Worm (Caenorhabditis elegans) whole organism, mixed stage, embryonic: Measurements from ENCODE around the gene acs-5.
"Not testable (repeated sequence)": the region's sequence is repeated elsewhere in the genome, so short reads cannot be mapped to it uniquely, and the experiment has no call there.

Source experiments
- blmp-1 ChIP-seq: fragments of 150-350 bp; optimal IDR thresholded peaks from 2 replicates; lab custom pipeline; 2014; ENCODE audit warnings: missing biosample characterization, missing genetic modification characterization
- ceh-39 ChIP-seq: fragments of 150-350 bp; optimal IDR thresholded peaks from 2 replicates; lab custom pipeline; 2014; ENCODE audit warnings: missing biosample characterization, missing genetic modification characterization
- ceh-43 ChIP-seq: fragments of 200-800 bp; sonication (Bioruptor generic); optimal IDR thresholded peaks from 2 replicates; lab custom pipeline; 2018; ENCODE audit warnings: mild to moderate bottlenecking, missing genetic modification characterization, moderate library complexity, missing compliant biosample characterization
- ceh-83 ChIP-seq: fragments of 200-800 bp; sonication (Bioruptor generic); optimal IDR thresholded peaks from 2 replicates; lab custom pipeline; 2018; ENCODE audit warnings: mild to moderate bottlenecking, missing genetic modification characterization, missing compliant biosample characterization
- ces-1 ChIP-seq: fragments of 150-350 bp; optimal IDR thresholded peaks from 2 replicates; lab custom pipeline; 2014; ENCODE audit warnings: missing biosample characterization, missing genetic modification reagents, missing genetic modification characterization
- cnd-1 ChIP-seq: fragments of 200-800 bp; sonication (Bioruptor generic); optimal IDR thresholded peaks from 2 replicates; lab custom pipeline; 2018; ENCODE audit warnings: mild to moderate bottlenecking, missing genetic modification characterization, missing compliant biosample characterization
- drap-1 ChIP-seq: fragments of 200-800 bp; sonication (Bioruptor generic); optimal IDR thresholded peaks from 3 replicates; lab custom pipeline; 2018; ENCODE audit warnings: mild to moderate bottlenecking, missing genetic modification characterization, missing compliant biosample characterization
- ham-2 ChIP-seq: fragments of 200-800 bp; sonication (Bioruptor generic); optimal IDR thresholded peaks from 2 replicates; lab custom pipeline; 2018; ENCODE audit warnings: mild to moderate bottlenecking, missing genetic modification characterization, missing compliant biosample characterization
- hlh-1 ChIP-seq: fragments of 150-350 bp; optimal IDR thresholded peaks from 2 replicates; lab custom pipeline; 2014; ENCODE audit warnings: missing biosample characterization, missing genetic modification reagents, missing genetic modification characterization
- lin-13 ChIP-seq: fragments of 150-350 bp; optimal IDR thresholded peaks from 2 replicates; lab custom pipeline; 2014; ENCODE audit warnings: missing biosample characterization, missing genetic modification characterization
- mab-5 ChIP-seq: fragments of 150-350 bp; optimal IDR thresholded peaks from 2 replicates; lab custom pipeline; 2014; ENCODE audit warnings: missing biosample characterization, missing genetic modification characterization
- mep-1 ChIP-seq: fragments of 150-350 bp; optimal IDR thresholded peaks from 2 replicates; lab custom pipeline; 2017; ENCODE audit warnings: missing biosample characterization, missing genetic modification reagents, missing genetic modification characterization, inconsistent platforms
- mls-2 ChIP-seq: sonication (generic microtip); optimal IDR thresholded peaks from 2 replicates; lab custom pipeline; 2016; ENCODE audit warnings: mild to moderate bottlenecking, missing genetic modification characterization, moderate library complexity, missing compliant biosample characterization
- nhr-12 ChIP-seq: fragments of 150-350 bp; optimal IDR thresholded peaks from 2 replicates; lab custom pipeline; 2014; ENCODE audit warnings: missing biosample characterization, missing genetic modification characterization
- nhr-2 ChIP-seq: fragments of 150-350 bp; optimal IDR thresholded peaks from 2 replicates; lab custom pipeline; 2014; ENCODE audit warnings: missing biosample characterization, missing genetic modification characterization
- nhr-237 ChIP-seq: fragments of 150-350 bp; optimal IDR thresholded peaks from 2 replicates; lab custom pipeline; 2014; ENCODE audit warnings: missing biosample characterization, missing genetic modification characterization
- nhr-76 ChIP-seq: sonication (generic microtip); optimal IDR thresholded peaks from 2 replicates; lab custom pipeline; 2017; ENCODE audit warnings: missing biosample characterization, missing genetic modification characterization
- sem-2 ChIP-seq: fragments of 200-800 bp; sonication (Bioruptor generic); optimal IDR thresholded peaks from 2 replicates; lab custom pipeline; 2018; ENCODE audit warnings: mild to moderate bottlenecking, missing genetic modification characterization, missing compliant biosample characterization
- snpc-4 ChIP-seq: fragments of 150-350 bp; optimal IDR thresholded peaks from 2 replicates; lab custom pipeline; 2014; ENCODE audit warnings: missing biosample characterization, missing genetic modification characterization
- tbx-8 ChIP-seq: fragments of 200-800 bp; sonication (Bioruptor generic); optimal IDR thresholded peaks from 2 replicates; lab custom pipeline; 2018; ENCODE audit warnings: mild to moderate bottlenecking, missing genetic modification characterization, moderate library complexity, missing compliant biosample characterization
- unc-39 ChIP-seq: fragments of 150-350 bp; optimal IDR thresholded peaks from 2 replicates; lab custom pipeline; 2014; ENCODE audit warnings: missing biosample characterization, missing genetic modification characterization
- unc-62 ChIP-seq: fragments of 150-350 bp; optimal IDR thresholded peaks from 2 replicates; lab custom pipeline; 2014; ENCODE audit warnings: missing biosample characterization, missing genetic modification reagents, missing genetic modification characterization
- zip-8 ChIP-seq: fragments of 150-350 bp; optimal IDR thresholded peaks from 2 replicates; lab custom pipeline; 2014; ENCODE audit warnings: missing biosample characterization, missing genetic modification characterization
- ztf-11 ChIP-seq: fragments of 150-350 bp; optimal IDR thresholded peaks from 2 replicates; lab custom pipeline; 2014; ENCODE audit warnings: missing biosample characterization, missing genetic modification characterization

The acs-5 gene

ce11 chrIII:13502513-13502912 lies 40.8 kb downstream of the acs-5 start, which contains the start of gene T28A8.8:
Gene T28A8.8, plus strand, starts transcription at chrIII:13502813.
- TF ChIP-seq nhr-237 (tag; lab: Kevin White, UChicago) (no peak), drap-1 (GFP tag; lab: Kevin White, UChicago) (no peak), hlh-1 (tag; lab: Kevin White, UChicago) (no peak), nhr-76 (tag; lab: Kevin White, UChicago) (no peak), unc-39 (tag; lab: Kevin White, UChicago) (no peak), tbx-8 (no peak), unc-62 (no peak)

DNA sequence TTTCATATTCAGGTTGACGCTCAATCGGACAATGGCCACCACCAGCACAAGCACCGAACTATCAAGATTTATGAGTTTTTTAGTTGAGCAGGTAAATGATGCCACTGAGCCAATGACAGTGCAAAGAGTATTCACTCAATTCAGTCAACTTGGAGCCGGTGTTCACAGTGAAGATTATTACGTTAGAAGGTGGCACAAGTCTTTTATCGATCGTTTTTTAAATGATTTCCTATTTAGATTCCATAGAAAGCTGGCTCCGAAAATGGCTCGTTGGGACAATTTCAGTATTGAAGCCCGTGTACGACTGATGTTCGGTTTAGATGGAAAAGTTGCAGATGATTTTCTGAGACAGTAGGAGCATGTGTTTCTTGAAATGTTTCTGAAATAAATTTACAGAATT lies 41.7 kb downstream of the acs-5 start, which contains the start of gene T28A8.5:
Gene T28A8.5, plus strand, starts transcription at position 32 of the 400 bp plus-strand sequence.
- TF ChIP-seq tbx-8 (no peak), blmp-1 (no peak), ces-1 (GFP tag; lab: Kevin White, UChicago) (no peak), ham-2 (GFP tag; lab: Kevin White, UChicago) (no peak), ztf-11 (tag; lab: Kevin White, UChicago) (no peak), sem-2 (GFP tag; lab: Kevin White, UChicago) (no peak), snpc-4 (tag; lab: Kevin White, UChicago) (no peak), lin-13 (tag; lab: Kevin White, UChicago) (no peak), cnd-1 (tag; lab: Kevin White, UChicago) (no peak), ceh-39 (tag; lab: Kevin White, UChicago) (no peak), ceh-83 (GFP tag; lab: Kevin White, UChicago) (no peak)

DNA sequence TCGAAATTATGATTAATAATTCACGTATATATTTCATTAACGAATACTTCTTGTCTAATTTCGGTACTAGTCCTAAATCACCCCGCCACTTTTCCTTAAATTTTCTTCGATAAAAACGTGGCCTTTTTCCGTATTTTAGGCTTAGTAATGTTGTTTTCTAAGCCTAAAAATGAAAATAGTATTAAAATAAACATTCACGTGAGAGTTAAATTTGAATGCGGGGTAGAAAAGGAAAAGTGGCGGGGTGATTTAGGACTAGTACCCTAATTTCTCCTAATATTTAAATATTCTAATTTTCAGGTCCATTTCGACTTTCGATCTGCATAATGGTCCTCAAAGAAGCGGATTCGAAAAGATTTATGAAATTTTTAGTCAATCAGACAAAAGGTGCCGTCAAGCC lies 44.4 kb downstream of the acs-5 start, which contains the start of gene T28A8.6:
Gene T28A8.6, plus strand, starts transcription at position 301 of the 400 bp plus-strand sequence.
- not testable (repeated sequence) for TF ChIP-seq ztf-11 (tag; lab: Kevin White, UChicago); nhr-2 (tag; lab: Kevin White, UChicago); mls-2

DNA sequence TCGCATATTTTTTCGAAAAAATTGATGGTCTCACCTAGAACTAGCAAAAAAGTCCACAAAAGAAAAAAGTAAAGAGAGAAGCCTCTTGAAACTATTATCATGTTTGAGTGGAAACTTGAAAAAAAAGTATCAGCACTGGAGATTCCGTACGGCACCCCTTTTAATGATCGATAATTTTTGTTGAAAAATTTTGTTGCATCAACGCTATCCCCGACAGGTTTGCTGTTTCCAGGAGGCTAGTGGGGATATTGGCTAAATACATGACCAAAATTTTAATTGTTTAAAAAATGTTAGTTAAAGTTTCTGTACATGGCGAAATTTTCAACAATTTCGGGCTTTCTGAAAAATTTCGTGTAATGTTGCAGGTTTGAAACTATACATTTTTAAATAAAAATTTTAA lies 47.8 kb downstream of the acs-5 start, which contains the start of gene T28A8.2:
Gene T28A8.2, minus strand, starts transcription at position 101 of the 400 bp plus-strand sequence.
- TF ChIP-seq snpc-4 (tag; lab: Kevin White, UChicago) (no peak), hlh-1 (tag; lab: Kevin White, UChicago) (no peak), zip-8 (tag; lab: Kevin White, UChicago) (no peak), nhr-12 (no peak), nhr-2 (tag; lab: Kevin White, UChicago) (no peak), tbx-8 (no peak)

DNA sequence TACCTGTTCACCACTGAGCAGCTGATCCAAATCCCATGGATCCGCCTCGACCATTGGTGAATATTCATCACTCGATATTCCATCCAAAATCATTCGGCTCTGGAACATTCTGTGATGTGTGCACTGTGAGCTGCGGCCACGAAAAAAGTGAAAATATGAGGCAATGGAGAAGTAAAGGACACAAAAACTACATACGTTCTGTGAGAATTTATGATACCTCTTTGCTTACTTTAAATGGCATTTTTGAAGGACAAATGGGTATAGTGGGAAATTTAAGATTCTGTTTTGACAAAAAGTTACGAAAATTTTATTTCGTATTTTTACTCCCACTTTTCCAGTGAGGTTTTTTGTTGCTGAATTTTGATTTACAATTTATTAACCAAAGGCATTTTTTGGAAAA lies 51.0 kb downstream of the acs-5 start, which contains the start of gene twk-40:
Gene twk-40, minus strand, starts transcription at position 101 of the 400 bp plus-strand sequence.
- TF ChIP-seq cnd-1 (tag; lab: Kevin White, UChicago) (no peak), ceh-83 (GFP tag; lab: Kevin White, UChicago) (no peak), unc-39 (tag; lab: Kevin White, UChicago) (no peak), ztf-11 (tag; lab: Kevin White, UChicago) (no peak), nhr-2 (tag; lab: Kevin White, UChicago) (no peak), lin-13 (tag; lab: Kevin White, UChicago) (no peak), mab-5 (tag; lab: Kevin White, UChicago) (no peak), mep-1 (no peak), ceh-43 (GFP tag; lab: Kevin White, UChicago) (no peak), ces-1 (GFP tag; lab: Kevin White, UChicago) (no peak)
- TF ChIP-seq, all 35 proteins: peak for 0
